Fruit fly (Drosophila melanogaster) whole organism, embryonic: Measurements from ENCODE around the gene mop.

Experiments
- CG10274 ChIP-seq: fragments of 200-800 bp; sonication (Bioruptor generic); optimal IDR thresholded peaks from 3 replicates; lab custom pipeline; 2017; ENCODE audit warnings: missing biosample characterization, mild to moderate bottlenecking, missing genetic modification characterization
- CG14441 ChIP-seq: fragments of 200-800 bp; sonication (Bioruptor generic); IDR thresholded peaks from 2 replicates; pipeline ENCODE4 v1.3.6; 2022; ENCODE audit warnings: missing biosample characterization, missing genetic modification characterization
- mam ChIP-seq: fragments of 200-800 bp; sonication (Bioruptor generic); optimal IDR thresholded peaks from 3 replicates; lab custom pipeline; 2016; ENCODE audit warnings: missing biosample characterization, missing genetic modification characterization

DNA sequence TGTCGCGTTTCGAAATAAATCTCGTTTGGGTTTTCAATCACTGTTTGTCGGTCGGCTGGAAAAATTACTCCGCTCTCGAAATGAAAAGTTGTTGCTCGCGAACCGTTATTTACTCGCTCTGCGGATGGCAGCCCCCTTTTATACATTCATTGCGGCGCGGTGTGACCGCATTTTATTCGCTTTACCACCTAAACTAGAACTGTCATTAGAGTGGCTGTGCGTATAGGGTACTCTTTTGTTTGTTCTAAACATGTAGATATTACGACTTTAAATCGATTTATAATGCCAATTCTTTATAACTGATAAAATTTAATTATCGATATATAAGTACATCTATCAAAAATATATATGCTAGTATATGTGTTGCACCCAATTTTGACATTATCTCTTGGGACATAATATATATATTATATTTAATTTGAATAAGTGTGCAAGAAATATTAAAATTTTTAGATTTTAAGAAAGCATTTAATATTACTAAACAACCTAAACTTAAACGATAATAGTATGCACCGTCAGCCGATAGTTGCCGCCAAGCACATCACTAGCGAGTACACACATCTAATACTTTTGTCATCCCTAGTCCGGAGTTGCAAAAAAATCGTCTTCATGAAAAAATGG is 10.4 kb upstream of the mop start, which contains the start of the genes bmm and Tdrd3:
- TF ChIP-seq CG10274 (GFP tag; lab: Kevin White, UChicago) = no peak
- TF ChIP-seq CG14441 (GFP tag; lab: Robert Waterston, UW) = peak; percentile 75
- peak; percentile 84 for TF ChIP-seq mam
